Worm (Caenorhabditis elegans) whole organism, early embryonic: ENCODE measurements around the gene C55C3.4.

Experiments
- B0310.2 ChIP-seq: sonication (generic microtip); optimal IDR thresholded peaks from 2 replicates; lab custom pipeline; 2016; ENCODE audit warnings: mild to moderate bottlenecking, missing genetic modification characterization, missing compliant biosample characterization
- F13C5.2 ChIP-seq: sonication (generic microtip); optimal IDR thresholded peaks from 2 replicates; lab custom pipeline; 2017; ENCODE audit warnings: mild to moderate bottlenecking, missing genetic modification characterization, inconsistent platforms, missing compliant biosample characterization
- aly-1 ChIP-seq: sonication (generic microtip); optimal IDR thresholded peaks from 2 replicates; lab custom pipeline; 2016; ENCODE audit warnings: missing genetic modification characterization, missing compliant biosample characterization
- tra-4 ChIP-seq: sonication (generic microtip); optimal IDR thresholded peaks from 2 replicates; lab custom pipeline; 2017; ENCODE audit warnings: missing genetic modification characterization, missing compliant biosample characterization

ce11 chrIV:5690386-5691080 is 12.6 kb upstream of the C55C3.4 start, which contains the start of gene C55C3.8:
- TF ChIP-seq aly-1 (no peak), tra-4 (no peak), B0310.2 (tag; lab: Kevin White, UChicago) (no peak), F13C5.2 (no peak)
